Fruit fly (Drosophila melanogaster) Kc167 (cell line): ENCODE results near the gene ND-B18.

Experiments
- Myc ChIP-seq: fragments of >200 bp; optimal IDR thresholded peaks from 2 replicates; lab custom pipeline; 2017; ENCODE audit warnings: missing external identifiers
- Sin3A ChIP-seq: fragments of >200 bp; optimal IDR thresholded peaks from 2 replicates; lab custom pipeline; 2018; ENCODE audit warnings: missing external identifiers
- h ChIP-seq: fragments of >200 bp; optimal IDR thresholded peaks from 3 replicates; lab custom pipeline; 2018; ENCODE audit warnings: missing external identifiers
- insv ChIP-seq: fragments of >200 bp; optimal IDR thresholded peaks from 3 replicates; lab custom pipeline; 2018; ENCODE audit warnings: missing external identifiers
- psq ChIP-seq: fragments of >200 bp; optimal IDR thresholded peaks from 2 replicates; lab custom pipeline; 2017; ENCODE audit warnings: missing external identifiers
- ttk ChIP-seq: sonication (Bioruptor generic); optimal IDR thresholded peaks from 2 replicates; lab custom pipeline; 2017; ENCODE audit warnings: missing external identifiers

The ND-B18 gene

dm6 chrX:15085777-15086510, 22.4 kb downstream of the ND-B18 start, which contains the start of the genes CG15027 and Dbct:
Gene CG15027 (minus strand): TSS chrX:15085827.
Gene Dbct (plus strand): TSS chrX:15086125.
- TF ChIP-seq Sin3A (lab: Kevin White, UChicago) = no peak
- TF ChIP-seq ttk (lab: Kevin White, UChicago) = no peak
- TF ChIP-seq insv = no peak
- no peak for TF ChIP-seq Myc (lab: Kevin White, UChicago)
- no peak for TF ChIP-seq psq (lab: Kevin White, UChicago)
- TF ChIP-seq h = no peak

dm6 chrX:15089146-15089698, 25.7 kb downstream of the ND-B18 start, which contains the start of gene Rab3-GEF:
Gene Rab3-GEF (plus strand): TSS chrX:15089682.
- no peak for TF ChIP-seq h
- TF ChIP-seq psq (lab: Kevin White, UChicago) = no peak
- no peak for TF ChIP-seq Sin3A (lab: Kevin White, UChicago)
- TF ChIP-seq insv = no peak
- no peak for TF ChIP-seq ttk (lab: Kevin White, UChicago)
- TF ChIP-seq Myc (lab: Kevin White, UChicago) = no peak

- no peak for TF ChIP-seq h
- no peak for TF ChIP-seq ttk (lab: Kevin White, UChicago)
- TF ChIP-seq Sin3A (lab: Kevin White, UChicago) = no peak
- no peak for TF ChIP-seq insv
- TF ChIP-seq psq (lab: Kevin White, UChicago) = no peak
- TF ChIP-seq Myc (lab: Kevin White, UChicago) = no peak
Measured at dm6 chrX:15090371-15090770, 26.8 kb downstream of the ND-B18 start.

dm6 chrX:15091159-15091558, 27.6 kb downstream of the ND-B18 start:
- TF ChIP-seq psq (lab: Kevin White, UChicago) (no peak), ttk (lab: Kevin White, UChicago) (no peak), h (no peak), Sin3A (lab: Kevin White, UChicago) (no peak), insv (no peak), Myc (lab: Kevin White, UChicago) (no peak)

- TF ChIP-seq Myc (lab: Kevin White, UChicago) = no peak
- TF ChIP-seq insv = no peak
- no peak for TF ChIP-seq Sin3A (lab: Kevin White, UChicago)
- TF ChIP-seq h = no peak
- TF ChIP-seq ttk (lab: Kevin White, UChicago) = no peak
- no peak for TF ChIP-seq psq (lab: Kevin White, UChicago)
Measured at dm6 chrX:15095942-15096341, 32.4 kb downstream of the ND-B18 start, which contains the start of gene CG9072. Gene CG9072 (minus strand): TSS chrX:15096042.

dm6 chrX:15111888-15112287, 48.4 kb downstream of the ND-B18 start:
- TF ChIP-seq Sin3A (lab: Kevin White, UChicago) (no peak), insv (no peak), h (no peak), ttk (lab: Kevin White, UChicago) (no peak), Myc (lab: Kevin White, UChicago) (no peak), psq (lab: Kevin White, UChicago) (no peak)
